Worm (Caenorhabditis elegans) whole organism, young adult: ENCODE data around the gene Y69A2AR.24.

Experiments
- F22D6.2 ChIP-seq: sonication (generic microtip); optimal IDR thresholded peaks from 2 replicates; lab custom pipeline; 2016; ENCODE audit warnings: mild to moderate bottlenecking, missing genetic modification characterization, missing compliant biosample characterization
- dpl-1 ChIP-seq: fragments of 150-350 bp; optimal IDR thresholded peaks from 2 replicates; lab custom pipeline; 2014; ENCODE audit warnings: missing biosample characterization, missing genetic modification reagents, missing genetic modification characterization
- pha-4 ChIP-seq: fragments of 150-350 bp; sonication (generic microtip); optimal IDR thresholded peaks from 2 replicates; lab custom pipeline; 2014; ENCODE audit warnings: missing biosample characterization, missing genetic modification reagents, missing genetic modification characterization

- TF ChIP-seq pha-4 (no peak), dpl-1 (GFP tag; lab: Kevin White, UChicago) (no peak), F22D6.2 (tag; lab: Kevin White, UChicago) (no peak)
Observed at ce11 chrIV:2606572-2606971, 42.7 kb upstream of the Y69A2AR.24 start.
